Fruit fly (Drosophila melanogaster) whole organism, embryonic: ENCODE results near the gene Msh6.
A peak's percentile ranks its signal among the peaks of the same experiment; 100 is the strongest.

Experiments
- CG10209 ChIP-seq: fragments of 200-800 bp; sonication (Bioruptor generic); optimal IDR thresholded peaks from 3 replicates; lab custom pipeline; 2017; ENCODE audit warnings: missing biosample characterization, mild to moderate bottlenecking, missing genetic modification characterization, missing genetic modification reagents
- CG10321 ChIP-seq: fragments of 200-800 bp; sonication (Bioruptor generic); IDR thresholded peaks from 2 replicates; pipeline ENCODE4 v1.3.6; 2022; ENCODE audit warnings: missing biosample characterization, missing genetic modification characterization
- CG10431 ChIP-seq: fragments of 200-800 bp; sonication (Bioruptor generic); optimal IDR thresholded peaks from 3 replicates; lab custom pipeline; 2018; ENCODE audit warnings: missing biosample characterization, mild to moderate bottlenecking, missing genetic modification characterization
- CG10654 ChIP-seq: fragments of 200-800 bp; sonication (Bioruptor generic); optimal IDR thresholded peaks from 2 replicates; lab custom pipeline; 2016; ENCODE audit warnings: missing biosample characterization, missing genetic modification characterization
- CG12299 ChIP-seq: fragments of 200-800 bp; sonication (Bioruptor generic); optimal IDR thresholded peaks from 2 replicates; lab custom pipeline; 2018; ENCODE audit warnings: missing biosample characterization, mild to moderate bottlenecking, missing genetic modification characterization
- CG12744 ChIP-seq: fragments of 200-800 bp; sonication (Bioruptor generic); optimal IDR thresholded peaks from 2 replicates; lab custom pipeline; 2016; ENCODE audit warnings: missing biosample characterization, missing genetic modification characterization
- CG13624 ChIP-seq: fragments of 200-800 bp; sonication (Bioruptor generic); optimal IDR thresholded peaks from 2 replicates; lab custom pipeline; 2016; ENCODE audit warnings: missing biosample characterization, missing genetic modification characterization
- CG13775 ChIP-seq: fragments of 200-800 bp; sonication (Bioruptor generic); optimal IDR thresholded peaks from 3 replicates; lab custom pipeline; 2017; ENCODE audit warnings: missing biosample characterization, mild to moderate bottlenecking, missing genetic modification characterization
- CG14667 ChIP-seq: fragments of 200-800 bp; sonication (Bioruptor generic); IDR thresholded peaks from 2 replicates; pipeline ENCODE4 v1.3.6; 2022; ENCODE audit warnings: missing biosample characterization, missing genetic modification characterization
- CG14710 ChIP-seq: fragments of 200-800 bp; sonication (Bioruptor generic); optimal IDR thresholded peaks from 3 replicates; lab custom pipeline; 2019; ENCODE audit warnings: missing biosample characterization, mild to moderate bottlenecking, missing genetic modification characterization, moderate library complexity
- CG1529 ChIP-seq: fragments of 200-800 bp; sonication (Bioruptor generic); optimal IDR thresholded peaks from 3 replicates; lab custom pipeline; 2018; ENCODE audit warnings: missing biosample characterization, missing genetic modification characterization
- CG15514 ChIP-seq: fragments of 200-800 bp; sonication (Bioruptor generic); optimal IDR thresholded peaks from 3 replicates; lab custom pipeline; 2017; ENCODE audit warnings: missing biosample characterization, missing genetic modification characterization, mild to moderate bottlenecking, moderate library complexity, missing genetic modification reagents
- CG31365 ChIP-seq: fragments of 200-800 bp; sonication (Bioruptor generic); optimal IDR thresholded peaks from 2 replicates; lab custom pipeline; 2018; ENCODE audit warnings: missing biosample characterization, mild to moderate bottlenecking, missing genetic modification characterization
- CG34224 ChIP-seq: fragments of 200-800 bp; sonication (Bioruptor generic); IDR thresholded peaks from 3 replicates; pipeline ENCODE4 v1.3.6; 2022; ENCODE audit warnings: missing biosample characterization, missing genetic modification characterization; ENCODE audit not compliant: partially characterized antibody
- CG4617 ChIP-seq: fragments of 200-800 bp; sonication (Bioruptor generic); optimal IDR thresholded peaks from 3 replicates; lab custom pipeline; 2016; ENCODE audit warnings: missing biosample characterization, missing genetic modification characterization, borderline replicate concordance
- CG6689 ChIP-seq: fragments of 200-800 bp; sonication (Bioruptor generic); IDR thresholded peaks from 2 replicates; pipeline ENCODE4 v1.3.6; 2022; ENCODE audit warnings: missing biosample characterization, missing genetic modification characterization
- CG6765 ChIP-seq: fragments of 200-800 bp; sonication (Bioruptor generic); optimal IDR thresholded peaks from 3 replicates; lab custom pipeline; 2017; ENCODE audit warnings: missing biosample characterization, mild to moderate bottlenecking, missing genetic modification characterization
- CG7745 ChIP-seq: fragments of 200-800 bp; sonication (Bioruptor generic); optimal IDR thresholded peaks from 2 replicates; lab custom pipeline; 2018; ENCODE audit warnings: missing biosample characterization, mild to moderate bottlenecking, missing genetic modification characterization, moderate library complexity
- CG8281 ChIP-seq: fragments of 200-800 bp; sonication (Bioruptor generic); optimal IDR thresholded peaks from 2 replicates; lab custom pipeline; 2018; ENCODE audit warnings: missing biosample characterization, mild to moderate bottlenecking, missing genetic modification characterization, moderate library complexity
- CG8388 ChIP-seq: fragments of 200-800 bp; sonication (Bioruptor generic); optimal IDR thresholded peaks from 2 replicates; lab custom pipeline; 2019; ENCODE audit warnings: missing biosample characterization, mild to moderate bottlenecking, missing genetic modification characterization, moderate library complexity
- CG9727 ChIP-seq: fragments of 200-800 bp; sonication (Bioruptor generic); optimal IDR thresholded peaks from 3 replicates; lab custom pipeline; 2017; ENCODE audit warnings: missing biosample characterization, mild to moderate bottlenecking, missing genetic modification characterization
- CG9797 ChIP-seq: fragments of 200-800 bp; sonication (Bioruptor generic); optimal IDR thresholded peaks from 3 replicates; lab custom pipeline; 2018; ENCODE audit warnings: missing biosample characterization, mild to moderate bottlenecking, missing genetic modification characterization
- CHES-1-like ChIP-seq: fragments of 200-800 bp; sonication (Bioruptor generic); optimal IDR thresholded peaks from 2 replicates; lab custom pipeline; 2016; ENCODE audit warnings: missing biosample characterization, missing genetic modification characterization
- Dfd ChIP-seq, 2 experiments: fragments of >200 bp; optimal IDR thresholded peaks; 2 replicates each; lab custom pipeline; 2017; ENCODE audit warnings: missing biosample characterization in 2 of 2, missing genetic modification characterization in 2 of 2
- HLH54F ChIP-seq: fragments of 200-800 bp; sonication (Bioruptor generic); optimal IDR thresholded peaks from 3 replicates; lab custom pipeline; 2016; ENCODE audit warnings: missing biosample characterization, missing genetic modification characterization
- MESR4 ChIP-seq: fragments of 200-800 bp; sonication (Bioruptor generic); optimal IDR thresholded peaks from 2 replicates; lab custom pipeline; 2018; ENCODE audit warnings: missing biosample characterization, mild to moderate bottlenecking, missing genetic modification characterization, moderate library complexity
- MTF-1 ChIP-seq: fragments of 200-800 bp; sonication (Bioruptor generic); optimal IDR thresholded peaks from 2 replicates; lab custom pipeline; 2018; ENCODE audit warnings: missing biosample characterization, mild to moderate bottlenecking, missing genetic modification characterization, borderline replicate concordance
- NC2β ChIP-seq: fragments of 200-800 bp; sonication (Bioruptor generic); optimal IDR thresholded peaks from 2 replicates; lab custom pipeline; 2016; ENCODE audit warnings: missing biosample characterization, missing genetic modification characterization
- NFAT ChIP-seq: fragments of 200-800 bp; sonication (Bioruptor generic); IDR thresholded peaks from 2 replicates; pipeline ENCODE4 v1.3.6; 2022; ENCODE audit warnings: missing biosample characterization, missing genetic modification characterization
- NK7.1 ChIP-seq: fragments of 200-800 bp; sonication (Bioruptor generic); optimal IDR thresholded peaks from 3 replicates; lab custom pipeline; 2016; ENCODE audit warnings: missing biosample characterization, missing genetic modification characterization
- Oaz ChIP-seq: fragments of 200-800 bp; sonication (Bioruptor generic); IDR thresholded peaks from 2 replicates; pipeline ENCODE4 v1.3.6; 2022; ENCODE audit warnings: missing biosample characterization, missing genetic modification characterization
- Opbp ChIP-seq: fragments of 200-800 bp; sonication (Bioruptor generic); IDR thresholded peaks from 3 replicates; pipeline ENCODE4 v1.3.6; 2022; ENCODE audit warnings: missing biosample characterization, missing genetic modification characterization; ENCODE audit not compliant: partially characterized antibody
- Pdp1 ChIP-seq, 2 experiments: fragments of 200-800 bp; sonication (Bioruptor generic); optimal IDR thresholded peaks; 3 replicates each; lab custom pipeline; 2016; ENCODE audit warnings: missing biosample characterization in 2 of 2, missing genetic modification characterization in 2 of 2, mild to moderate bottlenecking in 1 of 2, moderate library complexity in 1 of 2
- btn ChIP-seq: fragments of 200-800 bp; sonication (Bioruptor generic); optimal IDR thresholded peaks from 2 replicates; lab custom pipeline; 2016; ENCODE audit warnings: missing biosample characterization, missing genetic modification characterization
- croc ChIP-seq: fragments of 200-800 bp; sonication (Bioruptor generic); conservative IDR thresholded peaks from 3 replicates; pipeline ENCODE4 v1.3.6; 2022; ENCODE audit warnings: missing biosample characterization, missing genetic modification characterization
- eyg ChIP-seq: fragments of 200-800 bp; sonication (Bioruptor generic); optimal IDR thresholded peaks from 3 replicates; lab custom pipeline; 2016; ENCODE audit warnings: missing biosample characterization, missing genetic modification characterization
- fd64A ChIP-seq: fragments of 200-800 bp; sonication (Bioruptor generic); optimal IDR thresholded peaks from 3 replicates; lab custom pipeline; 2018; ENCODE audit warnings: missing biosample characterization, mild to moderate bottlenecking, missing genetic modification characterization
- fd96Cb ChIP-seq: fragments of 200-800 bp; sonication (Bioruptor generic); optimal IDR thresholded peaks from 2 replicates; lab custom pipeline; 2018; ENCODE audit warnings: missing biosample characterization, mild to moderate bottlenecking, missing genetic modification characterization, moderate library complexity
- inv ChIP-seq: fragments of 200-800 bp; sonication (Bioruptor generic); IDR thresholded peaks from 2 replicates; pipeline ENCODE4 v1.3.6; 2022; ENCODE audit warnings: missing biosample characterization, missing genetic modification characterization; ENCODE audit not compliant: partially characterized antibody
- kah ChIP-seq: fragments of 200-800 bp; sonication (Bioruptor generic); optimal IDR thresholded peaks from 2 replicates; lab custom pipeline; 2018; ENCODE audit warnings: missing biosample characterization, mild to moderate bottlenecking, missing genetic modification characterization
- maf-S ChIP-seq: fragments of 200-800 bp; sonication (Bioruptor generic); optimal IDR thresholded peaks from 2 replicates; lab custom pipeline; 2016; ENCODE audit warnings: missing biosample characterization, missing genetic modification characterization
- pzg ChIP-seq: fragments of 200-800 bp; sonication (Bioruptor generic); optimal IDR thresholded peaks from 3 replicates; lab custom pipeline; 2018; ENCODE audit warnings: missing biosample characterization, mild to moderate bottlenecking, missing genetic modification characterization, moderate library complexity
- sens-2 ChIP-seq: fragments of 200-800 bp; sonication (Bioruptor generic); IDR thresholded peaks from 2 replicates; pipeline ENCODE4 v1.3.6; 2022; ENCODE audit warnings: missing biosample characterization, missing genetic modification characterization
- sr ChIP-seq: fragments of 200-800 bp; sonication (Bioruptor generic); IDR thresholded peaks from 3 replicates; pipeline ENCODE4 v1.3.6; 2022; ENCODE audit warnings: missing biosample characterization, missing genetic modification characterization
- stwl ChIP-seq: fragments of 200-800 bp; sonication (Bioruptor generic); optimal IDR thresholded peaks from 3 replicates; lab custom pipeline; 2018; ENCODE audit warnings: missing biosample characterization, mild to moderate bottlenecking, missing genetic modification characterization, moderate library complexity
- tap ChIP-seq: fragments of 200-800 bp; optimal IDR thresholded peaks from 3 replicates; lab custom pipeline; 2019; ENCODE audit warnings: missing biosample characterization, mild to moderate bottlenecking, missing genetic modification characterization, moderate library complexity
- wek ChIP-seq: fragments of 200-800 bp; sonication (Bioruptor generic); optimal IDR thresholded peaks from 3 replicates; lab custom pipeline; 2018; ENCODE audit warnings: missing biosample characterization, mild to moderate bottlenecking, missing genetic modification characterization, moderate library complexity
- zen2 ChIP-seq: fragments of 200-800 bp; sonication (Bioruptor generic); IDR thresholded peaks from 3 replicates; pipeline ENCODE4 v1.3.6; 2022; ENCODE audit warnings: missing biosample characterization, missing genetic modification characterization; ENCODE audit not compliant: partially characterized antibody
- zf30C ChIP-seq: fragments of 200-800 bp; sonication (Bioruptor generic); optimal IDR thresholded peaks from 3 replicates; lab custom pipeline; 2018; ENCODE audit warnings: missing biosample characterization, mild to moderate bottlenecking, missing genetic modification characterization
- zfh1 ChIP-seq: fragments of 200-800 bp; sonication (Bioruptor generic); IDR thresholded peaks from 3 replicates; pipeline ENCODE4 v1.3.6; 2022; ENCODE audit warnings: missing biosample characterization, missing genetic modification characterization

Msh6 gene

dm6 chr3L:15163414-15163813 is 5.1 kb upstream of the Msh6 start, which contains the start of gene CG7011 (continued):
- TF ChIP-seq CG13624 (GFP tag; lab: Kevin White, UChicago) (no peak), pzg (GFP tag; lab: Kevin White, UChicago) (peak; percentile 57), sens-2 (GFP tag; lab: Robert Waterston, UW) (no peak), CG6689 (GFP tag; lab: Robert Waterston, UW) (no peak), eyg (no peak), Oaz (GFP tag; lab: Robert Waterston, UW) (no peak), CG14667 (no peak), tap (tag; lab: Kevin White, UChicago) (no peak), sr (GFP tag; lab: Robert Waterston, UW) (no peak), croc (no peak), MESR4 (peak; percentile 17), CG8281 (tag; lab: Kevin White, UChicago) (no peak), fd96Cb (no peak), wek (GFP tag; lab: Kevin White, UChicago) (no peak), CHES-1-like (GFP tag; lab: Kevin White, UChicago) (peak; percentile 35), zen2 (GFP tag; lab: Robert Waterston, UW) (peak; percentile 39; the same call in 1 of the 3 replicates), Opbp (GFP tag; lab: Robert Waterston, UW) (peak; percentile 30; the same call in 1 of the 3 replicates), kah (peak; percentile 32), CG4617 (GFP tag; lab: Kevin White, UChicago) (peak; percentile 26), Pdp1 (GFP tag; optimal IDR thresholded peaks at IDR 0.05; lab: Kevin White, UChicago) (peak in 1 of 2 experiments; percentile 53), HLH54F (GFP tag; lab: Kevin White, UChicago) (no peak), CG7745 (no peak), MTF-1 (GFP tag; lab: Kevin White, UChicago) (no peak), zf30C (GFP tag; lab: Kevin White, UChicago) (no peak), CG15514 (GFP tag; lab: Kevin White, UChicago) (peak; percentile 65), inv (GFP tag; lab: Robert Waterston, UW) (peak; percentile 46; the same call in 1 of the 2 replicates), CG34224 (GFP tag; lab: Robert Waterston, UW) (peak; percentile 35), CG31365 (tag; lab: Kevin White, UChicago) (no peak), fd64A (GFP tag; lab: Kevin White, UChicago) (no peak), CG6765 (GFP tag; lab: Kevin White, UChicago) (no peak), CG9797 (GFP tag; lab: Kevin White, UChicago) (peak; percentile 0), zfh1 (GFP tag; lab: Robert Waterston, UW) (no peak), CG8388 (GFP tag; lab: Kevin White, UChicago) (no peak), CG13775 (no peak), maf-S (GFP tag; lab: Kevin White, UChicago) (no peak), CG12299 (no peak), CG10431 (GFP tag; lab: Kevin White, UChicago) (peak; percentile 45), CG9727 (GFP tag; lab: Kevin White, UChicago) (no peak), NC2β (no peak), NK7.1 (GFP tag; lab: Kevin White, UChicago) (no peak), CG10209 (no peak), CG12744 (no peak), CG10321 (GFP tag; lab: Robert Waterston, UW) (no peak), CG1529 (GFP tag; lab: Kevin White, UChicago) (no peak), btn (no peak), CG10654 (GFP tag; lab: Kevin White, UChicago) (no peak), CG14710 (peak; percentile 13), stwl (tag; lab: Kevin White, UChicago) (peak; percentile 78), Dfd (GFP tag; optimal IDR thresholded peaks at IDR 0.05; lab: Kevin White, UChicago) (no peak), NFAT (GFP tag; lab: Robert Waterston, UW) (no peak)
